Worm (Caenorhabditis elegans): ENCODE data around the gene ZK622.5.
A peak's percentile ranks its signal among the peaks of the same experiment; 100 is the strongest.

ZK622.5 gene

DNA sequence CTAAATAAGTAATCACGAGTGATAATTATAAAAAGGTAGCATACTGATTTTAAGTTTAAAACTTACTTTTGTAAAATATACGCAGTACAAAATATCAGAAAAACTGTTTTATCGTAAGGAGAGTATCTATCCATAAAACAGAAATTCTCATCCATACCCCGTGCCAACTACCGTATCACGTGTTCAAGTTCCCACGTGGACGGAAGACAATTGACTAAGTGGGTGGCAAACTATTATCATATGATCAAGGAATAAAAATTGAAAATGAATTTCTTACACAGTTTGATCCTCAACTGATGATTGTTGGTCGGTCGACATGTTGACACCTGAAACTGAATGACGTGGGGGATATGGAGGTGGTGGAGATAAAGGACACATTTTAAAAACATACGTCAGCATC is 7.0 kb upstream of the ZK622.5 start, which contains the start of gene pmt-1 (continued):
- peak; percentile 43 for TF ChIP-seq gmeb-1 (tag; optimal IDR thresholded peaks at IDR 0.05)
- no peak for TF ChIP-seq lsy-2 (tag; optimal IDR thresholded peaks at IDR 0.05)
- no peak for TF ChIP-seq nhr-129 (tag; optimal IDR thresholded peaks at IDR 0.05)
- no peak for TF ChIP-seq unc-55 (GFP tag; optimal IDR thresholded peaks at IDR 0.05)
- TF ChIP-seq ceh-82 (tag; optimal IDR thresholded peaks at IDR 0.05): no peak
- TF ChIP-seq nhr-25 (tag; optimal IDR thresholded peaks at IDR 0.05): no peak
- TF ChIP-seq unc-62 (GFP tag; optimal IDR thresholded peaks at IDR 0.05): no peak
- no peak for TF ChIP-seq ZK546.5 (tag; optimal IDR thresholded peaks at IDR 0.05)
- TF ChIP-seq snpc-4 (tag; optimal IDR thresholded peaks at IDR 0.05): no peak
- no peak for TF ChIP-seq ztf-11 (tag; optimal IDR thresholded peaks at IDR 0.05)
- no peak for TF ChIP-seq elt-3 (tag; optimal IDR thresholded peaks at IDR 0.05)
- no peak for TF ChIP-seq nhr-77 (tag; optimal IDR thresholded peaks at IDR 0.05)
- TF ChIP-seq ceh-16 (tag; optimal IDR thresholded peaks at IDR 0.05): no peak

DNA sequence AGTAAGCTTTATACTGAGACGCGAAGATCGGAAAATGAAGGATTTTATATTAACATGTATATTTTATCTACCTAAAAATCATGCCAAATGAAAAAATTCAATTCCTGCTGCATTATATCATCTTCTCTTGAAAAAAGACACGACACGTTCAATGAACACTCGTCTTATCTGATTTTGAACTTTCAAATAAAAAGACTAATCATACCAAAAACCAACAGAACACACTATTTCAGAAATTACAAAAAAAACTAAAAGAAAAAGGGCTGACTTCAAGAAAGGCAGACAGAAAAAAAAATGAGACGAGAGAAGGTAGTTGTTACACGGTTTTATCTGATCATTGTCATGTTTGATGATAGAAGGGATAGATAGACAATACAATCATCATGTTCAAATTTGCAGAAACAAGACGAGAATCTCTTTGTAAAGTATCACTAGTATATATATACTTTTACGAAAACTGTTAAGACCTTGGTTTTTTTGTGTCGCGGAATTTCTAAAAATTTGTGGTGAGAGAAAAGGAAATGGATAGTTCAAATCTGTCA is 6.4 kb upstream of the ZK622.5 start:
- TF ChIP-seq unc-55 (GFP tag; optimal IDR thresholded peaks at IDR 0.05) (no peak), nhr-25 (tag; optimal IDR thresholded peaks at IDR 0.05) (peak; percentile 41)

- TF ChIP-seq zag-1 (tag; optimal IDR thresholded peaks at IDR 0.05) (no peak), snpc-4 (tag; optimal IDR thresholded peaks at IDR 0.05) (no peak), nhr-25 (tag; optimal IDR thresholded peaks at IDR 0.05) (no peak), ceh-82 (tag; optimal IDR thresholded peaks at IDR 0.05) (no peak), ztf-1 (GFP tag; conservative IDR thresholded peaks at IDR 0.05) (no peak), mdl-1 (tag; optimal IDR thresholded peaks at IDR 0.05) (no peak), gmeb-1 (tag; optimal IDR thresholded peaks at IDR 0.05) (no peak), R02D3.7 (tag; optimal IDR thresholded peaks at IDR 0.05) (no peak), sma-9 (GFP tag; optimal IDR thresholded peaks at IDR 0.05) (no peak), sma-9 (tag; optimal IDR thresholded peaks at IDR 0.05) (no peak), blmp-1 (tag; optimal IDR thresholded peaks at IDR 0.05; ENCODE audit: insufficient read depth) (no peak), lin-11 (tag; optimal IDR thresholded peaks at IDR 0.05) (no peak), C34F6.9 (tag; optimal IDR thresholded peaks at IDR 0.05) (no peak), mab-5 (tag; optimal IDR thresholded peaks at IDR 0.05) (no peak), ceh-16 (tag; optimal IDR thresholded peaks at IDR 0.05) (no peak), skn-1 (tag; optimal IDR thresholded peaks at IDR 0.05) (no peak), peb-1 (tag; optimal IDR thresholded peaks at IDR 0.05) (no peak), nhr-21 (tag; optimal IDR thresholded peaks at IDR 0.05) (no peak)
Observed at ce11 chrII:5285029-5285428, 4.2 kb upstream of the ZK622.5 start, which contains the start of gene gur-5. Gene gur-5, plus strand, starts transcription at chrII:5285329.

DNA sequence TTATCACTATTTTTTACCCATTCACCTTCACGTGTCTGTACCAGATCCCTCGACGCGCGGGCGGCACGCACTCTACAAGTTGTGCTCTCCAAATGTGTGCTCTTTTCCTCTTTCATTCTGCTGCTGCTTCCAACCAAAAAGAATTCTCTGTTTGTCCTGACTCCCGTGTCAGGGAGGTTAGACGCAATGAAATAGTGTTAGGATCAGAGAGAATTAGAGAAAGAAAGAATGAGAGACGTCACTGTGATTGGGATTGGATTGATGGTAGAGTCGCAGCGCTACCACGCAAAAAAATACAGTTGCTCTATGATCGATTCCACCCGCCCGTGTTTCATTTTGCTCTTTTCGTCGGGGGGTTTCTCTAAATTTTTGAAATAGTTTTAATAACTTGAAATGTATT is 1.8 kb downstream of the ZK622.5 start:
- TF ChIP-seq Y55F3AM.14 (GFP tag; optimal IDR thresholded peaks at IDR 0.05): no peak
- TF ChIP-seq sma-9 (GFP tag; optimal IDR thresholded peaks at IDR 0.05): no peak
- TF ChIP-seq sma-9 (tag; optimal IDR thresholded peaks at IDR 0.05): no peak
- TF ChIP-seq aly-2 (tag; optimal IDR thresholded peaks at IDR 0.05): no peak
- no peak for TF ChIP-seq fos-1 (tag; optimal IDR thresholded peaks at IDR 0.05)
- no peak for TF ChIP-seq nhr-129 (tag; optimal IDR thresholded peaks at IDR 0.05)
- TF ChIP-seq F13H6.1 (tag; optimal IDR thresholded peaks at IDR 0.05): peak; percentile 38

DNA sequence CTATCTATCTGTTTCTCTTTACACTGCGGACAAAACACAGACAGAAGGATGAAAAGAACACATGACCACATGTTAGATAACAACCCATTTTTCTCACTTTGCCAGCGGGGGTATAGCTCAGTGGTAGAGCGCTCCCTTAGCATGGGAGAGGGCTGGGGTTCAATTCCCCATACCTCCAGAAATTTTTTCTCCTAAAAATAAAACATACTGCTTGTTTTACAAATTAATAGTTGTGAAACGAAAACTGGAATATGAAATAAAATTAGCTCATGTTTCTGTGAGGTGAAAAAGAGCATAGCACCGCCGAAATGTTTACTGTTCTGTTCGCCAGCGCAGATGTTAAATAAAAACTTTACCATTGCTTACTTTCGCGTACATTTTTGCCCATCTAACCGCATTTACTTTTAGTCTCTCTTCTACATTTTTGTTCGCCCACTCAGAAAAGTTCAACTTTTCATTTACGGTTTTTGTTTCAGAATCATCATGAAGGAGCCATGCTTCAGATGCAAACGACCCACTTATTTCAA is 3.0 kb downstream of the ZK622.5 start, which contains the start of gene ZK622.4:
ZK622.4 (plus strand) TSS at position 477 of the 527 bp plus-strand sequence.
- TF ChIP-seq nhr-129 (tag; optimal IDR thresholded peaks at IDR 0.05) (peak; percentile 74), aly-2 (tag; optimal IDR thresholded peaks at IDR 0.05) (no peak), fos-1 (tag; optimal IDR thresholded peaks at IDR 0.05) (peak; percentile 55), lsy-2 (tag; optimal IDR thresholded peaks at IDR 0.05) (peak; percentile 37 to 53), nhr-6 (tag; optimal IDR thresholded peaks at IDR 0.05) (no peak), mbf-1 (tag; optimal IDR thresholded peaks at IDR 0.05) (no peak), alr-1 (tag; optimal IDR thresholded peaks at IDR 0.05) (no peak), ama-1 (optimal IDR thresholded peaks at IDR 0.05) (no peak), ztf-4 (tag; optimal IDR thresholded peaks at IDR 0.05) (peak; percentile 3), snpc-4 (tag; optimal IDR thresholded peaks at IDR 0.05) (no peak), ztf-1 (GFP tag; conservative IDR thresholded peaks at IDR 0.05) (no peak), sma-9 (GFP tag; optimal IDR thresholded peaks at IDR 0.05) (peak; percentile 65), sma-9 (tag; optimal IDR thresholded peaks at IDR 0.05) (no peak), elt-1 (tag; optimal IDR thresholded peaks at IDR 0.05) (no peak), Y55F3AM.14 (GFP tag; optimal IDR thresholded peaks at IDR 0.05) (no peak), elt-3 (tag; optimal IDR thresholded peaks at IDR 0.05) (no peak), egl-27 (tag; optimal IDR thresholded peaks at IDR 0.05) (no peak), gmeb-1 (tag; optimal IDR thresholded peaks at IDR 0.05) (peak; percentile 50), nhr-23 (tag; optimal IDR thresholded peaks at IDR 0.05) (no peak), unc-55 (GFP tag; optimal IDR thresholded peaks at IDR 0.05) (peak; percentile 71), nhr-21 (tag; optimal IDR thresholded peaks at IDR 0.05) (peak; percentile 35), ceh-16 (tag; optimal IDR thresholded peaks at IDR 0.05) (no peak), lin-13 (GFP tag; optimal IDR thresholded peaks at IDR 0.05) (peak; percentile 41), C34F6.9 (tag; optimal IDR thresholded peaks at IDR 0.05) (peak; percentile 52), crh-2 (tag; optimal IDR thresholded peaks at IDR 0.05) (peak; percentile 60), dmd-4 (tag; optimal IDR thresholded peaks at IDR 0.05) (no peak), sem-4 (tag; optimal IDR thresholded peaks at IDR 0.05) (no peak), sma-3 (GFP tag; optimal IDR thresholded peaks at IDR 0.05) (peak; percentile 15), F13H6.1 (tag; optimal IDR thresholded peaks at IDR 0.05) (peak; percentile 55)
